Worm (Caenorhabditis elegans) whole organism, L3 larva: ENCODE results near the gene F54D5.5.

Experiments
- R02D3.7 ChIP-seq: fragments of 150-350 bp; optimal IDR thresholded peaks from 2 replicates; lab custom pipeline; 2014; ENCODE audit warnings: missing biosample characterization, missing genetic modification characterization
- ZK546.5 ChIP-seq: sonication (generic microtip); optimal IDR thresholded peaks from 2 replicates; lab custom pipeline; 2017; ENCODE audit warnings: missing biosample characterization, missing genetic modification characterization
- aly-2 ChIP-seq: fragments of 150-350 bp; optimal IDR thresholded peaks from 2 replicates; lab custom pipeline; 2014; ENCODE audit warnings: missing biosample characterization, missing genetic modification characterization
- ama-1 ChIP-seq: fragments of 150-350 bp; optimal IDR thresholded peaks from 2 replicates; lab custom pipeline; 2018
- ceh-16 ChIP-seq: sonication (generic microtip); optimal IDR thresholded peaks from 2 replicates; lab custom pipeline; 2017; ENCODE audit warnings: missing biosample characterization, missing genetic modification characterization
- ceh-82 ChIP-seq: fragments of 150-350 bp; optimal IDR thresholded peaks from 2 replicates; lab custom pipeline; 2014; ENCODE audit warnings: missing biosample characterization, missing genetic modification characterization
- ceh-9 ChIP-seq: sonication (generic microtip); optimal IDR thresholded peaks from 2 replicates; lab custom pipeline; 2018; ENCODE audit warnings: missing biosample characterization, missing genetic modification characterization
- daf-12 ChIP-seq: fragments of 150-350 bp; optimal IDR thresholded peaks from 2 replicates; lab custom pipeline; 2014; ENCODE audit warnings: missing biosample characterization, missing genetic modification reagents, missing genetic modification characterization
- elt-1 ChIP-seq: fragments of 150-350 bp; optimal IDR thresholded peaks from 2 replicates; lab custom pipeline; 2014; ENCODE audit warnings: missing biosample characterization, missing genetic modification characterization
- elt-2 ChIP-seq: sonication (generic microtip); optimal IDR thresholded peaks from 2 replicates; lab custom pipeline; 2016; ENCODE audit warnings: missing genetic modification reagents, mild to moderate bottlenecking, missing genetic modification characterization, missing compliant biosample characterization
- elt-3 ChIP-seq, 3 experiments: fragments of 150-350 bp in 1 of 3; sonication (generic microtip) in 2 of 3; optimal IDR thresholded peaks; 2 replicates in 2 of 3; 4 replicates in 1 of 3; lab custom pipeline; 2014 to 2017; ENCODE audit warnings: missing biosample characterization in 3 of 3, missing genetic modification characterization in 3 of 3
- fkh-10 ChIP-seq: sonication (generic microtip); optimal IDR thresholded peaks from 2 replicates; lab custom pipeline; 2017; ENCODE audit warnings: missing biosample characterization, missing genetic modification reagents, missing genetic modification characterization
- fkh-2 ChIP-seq: fragments of 150-350 bp; optimal IDR thresholded peaks from 2 replicates; lab custom pipeline; 2014; ENCODE audit warnings: missing biosample characterization, missing genetic modification reagents, missing genetic modification characterization
- fos-1 ChIP-seq: fragments of 150-350 bp; optimal IDR thresholded peaks from 2 replicates; lab custom pipeline; 2014; ENCODE audit warnings: missing biosample characterization, missing genetic modification characterization
- hmg-11 ChIP-seq: sonication (generic microtip); optimal IDR thresholded peaks from 2 replicates; lab custom pipeline; 2016; ENCODE audit warnings: missing genetic modification characterization, missing compliant biosample characterization
- lin-15B ChIP-seq: fragments of 150-350 bp; optimal IDR thresholded peaks from 2 replicates; lab custom pipeline; 2014; ENCODE audit warnings: missing biosample characterization, missing genetic modification characterization
- lsy-12 ChIP-seq: sonication (generic microtip); optimal IDR thresholded peaks from 2 replicates; lab custom pipeline; 2016; ENCODE audit warnings: mild to moderate bottlenecking, missing genetic modification characterization, missing compliant biosample characterization
- mdl-1 ChIP-seq: fragments of 150-350 bp; optimal IDR thresholded peaks from 2 replicates; lab custom pipeline; 2014; ENCODE audit warnings: missing biosample characterization, missing genetic modification characterization
- mml-1 ChIP-seq: fragments of 150-350 bp; sonication (generic microtip); optimal IDR thresholded peaks from 3 replicates; lab custom pipeline; 2014; ENCODE audit warnings: missing biosample characterization, missing genetic modification characterization
- nfya-1 ChIP-seq: sonication (generic microtip); optimal IDR thresholded peaks from 2 replicates; lab custom pipeline; 2017; ENCODE audit warnings: missing genetic modification characterization, mild to moderate bottlenecking, missing compliant biosample characterization, antibody characterized with exemption, moderate library complexity; ENCODE audit not compliant: insufficient read depth
- nhr-11 ChIP-seq: fragments of 150-350 bp; optimal IDR thresholded peaks from 2 replicates; lab custom pipeline; 2014; ENCODE audit warnings: missing biosample characterization, missing genetic modification characterization
- nhr-12 ChIP-seq: fragments of 150-350 bp; optimal IDR thresholded peaks from 2 replicates; lab custom pipeline; 2014; ENCODE audit warnings: missing biosample characterization, missing genetic modification characterization
- nhr-23 ChIP-seq: fragments of 150-350 bp; optimal IDR thresholded peaks from 2 replicates; lab custom pipeline; 2014; ENCODE audit warnings: missing biosample characterization, missing genetic modification reagents, missing genetic modification characterization
- nhr-25 ChIP-seq: sonication (generic microtip); optimal IDR thresholded peaks from 2 replicates; lab custom pipeline; 2017; ENCODE audit warnings: missing biosample characterization, missing genetic modification characterization
- nhr-67 ChIP-seq: fragments of 150-350 bp; optimal IDR thresholded peaks from 2 replicates; lab custom pipeline; 2014; ENCODE audit warnings: missing biosample characterization, missing genetic modification characterization
- nhr-76 ChIP-seq: fragments of 150-350 bp; sonication (generic microtip); optimal IDR thresholded peaks from 5 replicates; lab custom pipeline; 2014; ENCODE audit warnings: missing biosample characterization, missing genetic modification characterization
- nhr-77 ChIP-seq: fragments of 150-350 bp; optimal IDR thresholded peaks from 2 replicates; lab custom pipeline; 2014; ENCODE audit warnings: missing biosample characterization, missing genetic modification characterization
- pha-4 ChIP-seq: fragments of 150-350 bp; optimal IDR thresholded peaks from 2 replicates; lab custom pipeline; 2014; ENCODE audit warnings: missing biosample characterization, missing genetic modification reagents, missing genetic modification characterization
- pqm-1 ChIP-seq: fragments of 150-350 bp; optimal IDR thresholded peaks from 2 replicates; lab custom pipeline; 2017; ENCODE audit warnings: missing biosample characterization, missing genetic modification characterization, inconsistent platforms
- sea-2 ChIP-seq: fragments of 150-350 bp; sonication (generic microtip); optimal IDR thresholded peaks from 4 replicates; lab custom pipeline; 2014; ENCODE audit warnings: missing biosample characterization, missing genetic modification reagents, missing genetic modification characterization
- skn-1 ChIP-seq: fragments of 150-350 bp; optimal IDR thresholded peaks from 2 replicates; lab custom pipeline; 2014; ENCODE audit warnings: missing biosample characterization, missing genetic modification characterization
- unc-39 ChIP-seq: sonication (generic microtip); optimal IDR thresholded peaks from 4 replicates; lab custom pipeline; 2017; ENCODE audit warnings: missing biosample characterization, missing genetic modification characterization
- unc-62 ChIP-seq: fragments of 150-350 bp; sonication (generic microtip); optimal IDR thresholded peaks from 4 replicates; lab custom pipeline; 2014; ENCODE audit warnings: missing biosample characterization, missing genetic modification reagents, missing genetic modification characterization
- ztf-4 ChIP-seq: fragments of 150-350 bp; optimal IDR thresholded peaks from 2 replicates; lab custom pipeline; 2014; ENCODE audit warnings: missing biosample characterization, missing genetic modification characterization

Gene F54D5.5

DNA sequence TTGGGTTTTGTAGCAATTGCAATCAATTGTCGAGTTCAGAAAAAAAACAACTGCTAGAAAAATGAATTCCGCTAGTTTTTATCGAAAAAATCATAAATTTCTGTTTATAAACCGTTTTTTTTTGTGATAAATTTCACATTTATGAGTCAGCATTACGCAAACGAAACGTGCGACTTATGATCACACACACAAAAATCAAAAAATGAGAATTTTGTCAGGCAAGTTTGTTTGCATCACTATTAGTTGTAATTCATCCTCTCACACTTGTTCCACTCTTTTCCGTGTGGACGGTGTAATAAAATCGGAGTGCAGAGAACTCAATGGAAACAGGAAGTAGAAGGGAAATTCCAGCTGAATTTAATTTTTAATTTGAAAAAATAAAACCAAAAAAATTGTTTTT is 10.6 kb upstream of the F54D5.5 start, which contains the start of gene pcs-1:
Gene pcs-1 (minus strand): TSS at position 344 of the 400 bp plus-strand sequence.
- TF ChIP-seq pha-4, result peak; percentile 10
- TF ChIP-seq hmg-11 (tag; lab: Kevin White, UChicago), result no peak
- peak; percentile 53 for TF ChIP-seq elt-2 (tag; lab: Kevin White, UChicago)

DNA sequence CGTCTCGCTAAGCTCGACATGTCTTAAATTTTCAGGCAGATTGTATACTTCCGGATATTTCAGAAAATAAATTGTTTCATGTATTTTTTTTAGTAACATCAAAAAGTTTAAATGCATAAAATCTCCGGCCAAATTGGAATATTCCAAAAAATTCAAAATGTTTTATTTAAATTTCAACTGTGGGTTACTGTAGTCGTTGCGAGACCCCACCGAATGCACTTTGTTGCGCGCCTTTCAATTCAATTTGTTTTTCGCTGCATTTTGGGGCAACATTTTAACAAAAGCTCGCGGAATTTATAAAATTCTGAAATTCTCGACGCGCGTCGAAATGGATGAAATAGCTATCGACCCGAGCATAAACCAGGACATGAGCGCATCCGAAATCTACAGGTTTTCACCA is 6.1 kb upstream of the F54D5.5 start, which contains the start of gene F54D5.2:
Gene F54D5.2 (plus strand): TSS at position 237 of the 400 bp plus-strand sequence.
- TF ChIP-seq aly-2 (tag; lab: Kevin White, UChicago) (no peak), elt-1 (tag; lab: Kevin White, UChicago) (no peak), mdl-1 (tag; lab: Kevin White, UChicago) (no peak), ZK546.5 (tag; lab: Kevin White, UChicago) (no peak), nhr-77 (no peak), nhr-25 (tag; lab: Kevin White, UChicago) (no peak), nhr-76 (tag; lab: Kevin White, UChicago) (no peak), fkh-2 (no peak), R02D3.7 (tag; lab: Kevin White, UChicago) (no peak), pqm-1 (tag; lab: Kevin White, UChicago) (no peak), nhr-12 (tag; lab: Kevin White, UChicago) (no peak), nhr-23 (tag; lab: Kevin White, UChicago) (no peak), ceh-9 (tag; lab: Kevin White, UChicago) (no peak), ama-1 (lab: Kevin White, UChicago) (no peak), ceh-82 (tag; lab: Kevin White, UChicago) (no peak)

DNA sequence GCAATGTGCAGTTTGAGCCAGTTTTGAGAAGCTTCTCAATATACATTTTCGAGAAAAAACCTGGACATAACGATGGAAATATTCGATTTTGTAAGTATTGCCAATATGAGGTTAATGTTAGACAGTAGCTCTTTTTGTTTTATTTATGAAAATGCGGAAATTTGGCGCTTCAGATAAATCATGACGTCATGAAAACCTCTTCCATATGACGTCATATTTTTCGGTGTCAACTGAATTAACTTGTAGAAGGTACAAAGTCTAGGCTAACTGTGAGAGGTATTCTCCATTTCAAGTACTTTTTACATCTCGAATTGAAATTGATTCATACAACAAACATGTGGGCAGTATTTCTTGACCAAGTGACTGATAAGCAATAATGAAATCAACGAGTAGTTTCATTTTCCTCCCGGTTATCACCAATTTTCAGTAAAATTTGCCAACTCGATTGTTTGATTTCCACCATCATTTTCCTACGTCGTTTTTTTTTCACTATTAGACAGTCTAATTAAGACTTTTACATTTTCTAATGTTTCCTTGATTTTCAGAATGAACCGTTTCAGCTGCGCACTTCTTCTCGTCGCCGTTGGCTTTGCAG is 4.5 kb upstream of the F54D5.5 start, which contains the start of gene F54D5.3:
Gene F54D5.3 (plus strand): TSS at position 546 of the 595 bp plus-strand sequence.
- peak; percentile 19 for TF ChIP-seq pha-4
- TF ChIP-seq mdl-1 (tag; lab: Kevin White, UChicago), result no peak
- TF ChIP-seq pqm-1 (tag; lab: Kevin White, UChicago), result peak; percentile 75
- TF ChIP-seq nhr-12 (tag; lab: Kevin White, UChicago), result no peak
- no peak for TF ChIP-seq nhr-67 (tag; lab: Kevin White, UChicago)
- no peak for TF ChIP-seq elt-3 (tag; optimal IDR thresholded peaks at IDR 0.05; lab: Kevin White, UChicago)
- TF ChIP-seq mml-1 (tag; lab: Kevin White, UChicago), result no peak
- TF ChIP-seq hmg-11 (tag; lab: Kevin White, UChicago), result no peak
- no peak for TF ChIP-seq fkh-10 (GFP tag; lab: Kevin White, UChicago)
- no peak for TF ChIP-seq unc-62 (GFP tag; lab: Kevin White, UChicago)
- no peak for TF ChIP-seq daf-12 (tag; lab: Kevin White, UChicago)
- TF ChIP-seq nhr-11 (tag; lab: Kevin White, UChicago), result no peak
- no peak for TF ChIP-seq ceh-82 (tag; lab: Kevin White, UChicago)
- TF ChIP-seq fos-1 (tag; lab: Kevin White, UChicago), result no peak
- no peak for TF ChIP-seq unc-39 (tag; lab: Kevin White, UChicago)
- no peak for TF ChIP-seq lin-15B (tag; lab: Kevin White, UChicago)
- TF ChIP-seq ztf-4 (tag; lab: Kevin White, UChicago), result no peak
- TF ChIP-seq ceh-9 (tag; lab: Kevin White, UChicago), result no peak
- TF ChIP-seq skn-1 (tag; lab: Kevin White, UChicago), result no peak
- TF ChIP-seq elt-2 (tag; lab: Kevin White, UChicago), result peak; percentile 69
- no peak for TF ChIP-seq lsy-12 (tag; lab: Kevin White, UChicago)
- TF ChIP-seq ama-1 (lab: Kevin White, UChicago), result no peak
- TF ChIP-seq sea-2 (GFP tag; lab: Kevin White, UChicago), result no peak
- no peak for TF ChIP-seq ceh-16 (tag; lab: Kevin White, UChicago)

DNA sequence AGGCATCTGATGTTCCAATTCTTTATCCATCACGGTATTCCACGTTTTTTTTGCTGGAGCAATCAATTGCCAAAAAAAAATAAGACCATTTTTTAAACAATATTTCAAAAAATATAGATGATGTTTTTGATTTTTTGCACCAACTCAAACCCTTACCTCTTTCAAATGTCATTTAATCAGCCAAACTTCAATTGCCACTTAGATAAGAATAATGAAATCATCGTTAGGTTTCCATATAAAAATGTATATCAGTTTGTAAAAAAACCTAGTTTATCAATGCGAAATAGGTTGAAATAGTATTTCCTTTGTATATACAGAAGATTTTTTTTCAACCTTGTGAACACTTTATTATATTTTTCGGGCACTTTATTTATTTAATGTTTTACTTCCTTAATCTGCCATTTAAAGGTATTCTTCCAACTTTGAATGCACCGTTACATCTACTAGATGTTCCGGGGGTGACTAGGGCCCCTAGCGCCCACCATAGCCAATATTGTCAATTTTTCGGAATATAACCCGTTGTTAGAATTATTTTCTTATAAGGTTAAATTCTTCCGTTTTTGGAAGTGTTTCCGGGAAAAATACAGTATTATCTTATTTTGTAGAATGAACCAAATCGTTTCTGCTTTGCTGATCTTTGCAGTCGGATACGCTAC is 2.5 kb upstream of the F54D5.5 start, which contains the start of the genes F54D5.23 and F54D5.4:
Gene F54D5.23 (minus strand): TSS at position 75 of the 656 bp plus-strand sequence.
Gene F54D5.4 (plus strand): TSS at position 606 of the 656 bp plus-strand sequence.
- TF ChIP-seq pqm-1 (tag; lab: Kevin White, UChicago) (peak; percentile 33), nhr-67 (tag; lab: Kevin White, UChicago) (no peak), nfya-1 (tag; lab: Kevin White, UChicago) (no peak), fos-1 (tag; lab: Kevin White, UChicago) (no peak), ztf-4 (tag; lab: Kevin White, UChicago) (no peak), elt-2 (tag; lab: Kevin White, UChicago) (peak; percentile 52)
